Worm (Caenorhabditis elegans) whole organism, L1 larva: ENCODE data around the gene txdc-12.1.
A peak's percentile ranks its signal among the peaks of the same experiment; 100 is the strongest.

ENCODE experiments used
- C04F5.9 ChIP-seq: sonication (generic microtip); optimal IDR thresholded peaks from 2 replicates; lab custom pipeline; 2016; ENCODE audit warnings: missing genetic modification characterization, missing compliant biosample characterization
- aha-1 ChIP-seq: fragments of 150-350 bp; optimal IDR thresholded peaks from 2 replicates; lab custom pipeline; 2014; ENCODE audit warnings: missing biosample characterization, missing genetic modification characterization
- alr-1 ChIP-seq: fragments of 200-800 bp; sonication (Bioruptor generic); optimal IDR thresholded peaks from 2 replicates; lab custom pipeline; 2018; ENCODE audit warnings: borderline replicate concordance, mild to moderate bottlenecking, missing genetic modification characterization, missing compliant biosample characterization
- ceh-82 ChIP-seq, 3 experiments: fragments of 150-350 bp in 1 of 3; sonication (generic microtip) in 2 of 3; optimal IDR thresholded peaks; 2 replicates each; lab custom pipeline; 2014 to 2017; ENCODE audit warnings: missing biosample characterization in 3 of 3, missing genetic modification characterization in 3 of 3
- ceh-90 ChIP-seq: sonication (generic microtip); optimal IDR thresholded peaks from 2 replicates; lab custom pipeline; 2016; ENCODE audit warnings: missing genetic modification characterization, missing compliant biosample characterization
- efl-1 ChIP-seq, 4 experiments: fragments of 150-350 bp; optimal IDR thresholded peaks in 3 of 4; peaks in 1 of 4; 1 replicate in 1 of 4; 2 replicates in 3 of 4; lab custom pipeline; 2014; ENCODE audit warnings: missing biosample characterization in 2 of 4, missing genetic modification characterization in 2 of 4, missing genetic modification reagents in 2 of 4
- efl-3 ChIP-seq: fragments of 200-800 bp; sonication (Bioruptor generic); optimal IDR thresholded peaks from 2 replicates; lab custom pipeline; 2018; ENCODE audit warnings: mild to moderate bottlenecking, missing genetic modification characterization, missing compliant biosample characterization
- elt-2 ChIP-seq: sonication (generic microtip); optimal IDR thresholded peaks from 2 replicates; lab custom pipeline; 2016; ENCODE audit warnings: missing genetic modification characterization, mild to moderate bottlenecking, inconsistent platforms, missing compliant biosample characterization, missing genetic modification reagents
- fkh-10 ChIP-seq: sonication (generic microtip); optimal IDR thresholded peaks from 2 replicates; lab custom pipeline; 2017; ENCODE audit warnings: missing biosample characterization, missing genetic modification reagents, missing genetic modification characterization
- fkh-4 ChIP-seq: sonication (generic microtip); optimal IDR thresholded peaks from 2 replicates; lab custom pipeline; 2016; ENCODE audit warnings: missing compliant biosample characterization, missing genetic modification characterization, borderline replicate concordance
- fkh-8 ChIP-seq: sonication (generic microtip); optimal IDR thresholded peaks from 2 replicates; lab custom pipeline; 2016; ENCODE audit warnings: mild to moderate bottlenecking, missing genetic modification characterization, missing compliant biosample characterization
- hlh-4 ChIP-seq: sonication (generic microtip); optimal IDR thresholded peaks from 2 replicates; lab custom pipeline; 2016; ENCODE audit warnings: mild to moderate bottlenecking, missing genetic modification characterization, missing compliant biosample characterization
- hpl-2 ChIP-seq: fragments of 150-350 bp; optimal IDR thresholded peaks from 2 replicates; lab custom pipeline; 2014; ENCODE audit warnings: missing biosample characterization, missing genetic modification reagents, missing genetic modification characterization
- isw-1 ChIP-seq: fragments of 200-800 bp; sonication (Bioruptor generic); IDR thresholded peaks from 2 replicates; pipeline ENCODE4 v1.3.6; 2022; ENCODE audit warnings: missing genetic modification characterization, missing compliant biosample characterization
- jun-1 ChIP-seq: fragments of 150-350 bp; optimal IDR thresholded peaks from 2 replicates; lab custom pipeline; 2014; ENCODE audit warnings: missing biosample characterization, missing genetic modification reagents, missing genetic modification characterization
- lin-13 ChIP-seq: fragments of 150-350 bp; optimal IDR thresholded peaks from 2 replicates; lab custom pipeline; 2014; ENCODE audit warnings: missing biosample characterization, missing genetic modification reagents, missing genetic modification characterization
- lin-14 ChIP-seq: fragments of 200-800 bp; sonication (Bioruptor generic); optimal IDR thresholded peaks from 2 replicates; lab custom pipeline; 2018; ENCODE audit warnings: mild to moderate bottlenecking, missing genetic modification characterization, moderate library complexity, missing compliant biosample characterization
- lin-35 ChIP-seq, 2 experiments: fragments of 150-350 bp; optimal IDR thresholded peaks; 2 replicates each; lab custom pipeline; 2014; ENCODE audit warnings: missing biosample characterization in 2 of 2, missing genetic modification characterization in 2 of 2, missing genetic modification reagents in 2 of 2
- lsy-2 ChIP-seq, 2 experiments: fragments of 150-350 bp; optimal IDR thresholded peaks; 2 replicates each; lab custom pipeline; 2014; ENCODE audit warnings: missing biosample characterization in 2 of 2, missing genetic modification characterization in 2 of 2
- mab-9 ChIP-seq: fragments of 200-800 bp; sonication (Bioruptor generic); IDR thresholded peaks from 2 replicates; pipeline ENCODE4 v1.3.6; 2022; ENCODE audit warnings: missing genetic modification reagents, missing genetic modification characterization, missing compliant biosample characterization
- mef-2 ChIP-seq: fragments of 150-350 bp; optimal IDR thresholded peaks from 2 replicates; lab custom pipeline; 2014; ENCODE audit warnings: missing biosample characterization, missing genetic modification characterization
- nhr-12 ChIP-seq: sonication (generic microtip); optimal IDR thresholded peaks from 2 replicates; lab custom pipeline; 2017; ENCODE audit warnings: missing biosample characterization, missing genetic modification characterization
- nhr-20 ChIP-seq: sonication (generic microtip); optimal IDR thresholded peaks from 2 replicates; lab custom pipeline; 2016; ENCODE audit warnings: mild to moderate bottlenecking, missing genetic modification characterization, missing compliant biosample characterization
- nhr-237 ChIP-seq: fragments of 150-350 bp; optimal IDR thresholded peaks from 2 replicates; lab custom pipeline; 2014; ENCODE audit warnings: missing biosample characterization, missing genetic modification characterization
- nhr-71 ChIP-seq: sonication (generic microtip); optimal IDR thresholded peaks from 2 replicates; lab custom pipeline; 2016; ENCODE audit warnings: mild to moderate bottlenecking, missing genetic modification characterization, moderate library complexity, missing compliant biosample characterization
- nhr-84 ChIP-seq: sonication (generic microtip); optimal IDR thresholded peaks from 2 replicates; lab custom pipeline; 2017; ENCODE audit warnings: missing biosample characterization, missing genetic modification characterization
- nhr-85 ChIP-seq: sonication (generic microtip); peaks from one replicate; lab custom pipeline; 2016; ENCODE audit warnings: missing genetic modification characterization, inconsistent platforms, missing compliant biosample characterization
- nhr-90 ChIP-seq: sonication (generic microtip); optimal IDR thresholded peaks from 2 replicates; lab custom pipeline; 2016; ENCODE audit warnings: mild to moderate bottlenecking, missing genetic modification characterization, missing compliant biosample characterization; ENCODE audit not compliant: poor library complexity
- pax-3 ChIP-seq: fragments of 200-800 bp; sonication (Bioruptor generic); optimal IDR thresholded peaks from 2 replicates; lab custom pipeline; 2018; ENCODE audit warnings: mild to moderate bottlenecking, missing genetic modification characterization, moderate library complexity, missing compliant biosample characterization
- pqm-1 ChIP-seq: sonication (generic microtip); optimal IDR thresholded peaks from 3 replicates; lab custom pipeline; 2017; ENCODE audit warnings: missing biosample characterization, missing genetic modification characterization
- rnt-1 ChIP-seq: sonication (generic microtip); optimal IDR thresholded peaks from 2 replicates; lab custom pipeline; 2016; ENCODE audit warnings: mild to moderate bottlenecking, missing genetic modification characterization, moderate library complexity, missing compliant biosample characterization
- skn-1 ChIP-seq: fragments of 150-350 bp; optimal IDR thresholded peaks from 2 replicates; lab custom pipeline; 2014; ENCODE audit warnings: missing biosample characterization, missing genetic modification characterization
- snu-23 ChIP-seq: sonication (generic microtip); optimal IDR thresholded peaks from 2 replicates; lab custom pipeline; 2016; ENCODE audit warnings: missing genetic modification characterization, missing compliant biosample characterization
- sox-4 ChIP-seq: sonication (generic microtip); optimal IDR thresholded peaks from 2 replicates; lab custom pipeline; 2016; ENCODE audit warnings: missing genetic modification characterization, missing compliant biosample characterization
- sptf-1 ChIP-seq: fragments of 150-350 bp; optimal IDR thresholded peaks from 2 replicates; lab custom pipeline; 2014; ENCODE audit warnings: missing biosample characterization, missing genetic modification characterization
- tbx-2 ChIP-seq: sonication (generic microtip); optimal IDR thresholded peaks from 2 replicates; lab custom pipeline; 2016; ENCODE audit warnings: missing genetic modification characterization, missing compliant biosample characterization
- vab-15 ChIP-seq: sonication (generic microtip); optimal IDR thresholded peaks from 2 replicates; lab custom pipeline; 2017; ENCODE audit warnings: missing genotype, mild to moderate bottlenecking, missing genetic modification characterization, missing compliant biosample characterization
- xbp-1 ChIP-seq: sonication (generic microtip); optimal IDR thresholded peaks from 2 replicates; lab custom pipeline; 2016; ENCODE audit warnings: missing genetic modification characterization, missing compliant biosample characterization
- zag-1 ChIP-seq: fragments of 150-350 bp; optimal IDR thresholded peaks from 2 replicates; lab custom pipeline; 2014; ENCODE audit warnings: missing biosample characterization, missing genetic modification characterization
- ztf-11 ChIP-seq, 2 experiments: sonication (generic microtip); optimal IDR thresholded peaks; 2 replicates each; lab custom pipeline; 2016 to 2017; ENCODE audit warnings: missing genetic modification characterization in 2 of 2, missing biosample characterization in 1 of 2, missing compliant biosample characterization in 1 of 2

txdc-12.1 gene

DNA sequence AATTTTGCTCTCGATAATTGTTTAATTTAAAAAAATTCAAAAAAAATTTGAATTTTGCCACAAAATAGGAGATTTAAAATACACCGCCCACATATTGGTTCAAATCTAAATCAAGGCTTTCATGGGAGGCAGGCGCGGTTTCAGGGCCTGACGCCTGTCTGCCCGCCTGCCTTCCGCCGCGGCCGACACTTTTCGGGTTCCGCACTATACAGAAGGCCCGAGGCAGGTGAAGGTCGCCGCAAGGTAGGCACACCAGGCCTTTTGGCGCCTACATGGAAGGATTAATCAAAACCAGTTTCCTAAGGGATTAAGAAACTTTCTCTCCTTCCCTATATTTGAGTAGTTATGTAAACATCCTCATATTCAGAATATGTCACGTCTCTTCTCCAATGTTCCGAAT, 2.4 kb downstream of the txdc-12.1 start, which contains the start of gene Y57A10A.24:
Y57A10A.24 (plus strand) TSS at position 396 of the 400 bp plus-strand sequence.
- TF ChIP-seq lin-14 (GFP tag; lab: Kevin White, UChicago) (no peak), nhr-71 (no peak), efl-1 (optimal IDR thresholded peaks at IDR 0.05; lab: Kevin White, UChicago) (no peak), efl-1 (GFP tag; optimal IDR thresholded peaks at IDR 0.05 in 1 of 2; lab: Kevin White, UChicago) (peak in 1 of 2 experiments; percentile 4), nhr-12 (tag; lab: Kevin White, UChicago) (no peak)

DNA sequence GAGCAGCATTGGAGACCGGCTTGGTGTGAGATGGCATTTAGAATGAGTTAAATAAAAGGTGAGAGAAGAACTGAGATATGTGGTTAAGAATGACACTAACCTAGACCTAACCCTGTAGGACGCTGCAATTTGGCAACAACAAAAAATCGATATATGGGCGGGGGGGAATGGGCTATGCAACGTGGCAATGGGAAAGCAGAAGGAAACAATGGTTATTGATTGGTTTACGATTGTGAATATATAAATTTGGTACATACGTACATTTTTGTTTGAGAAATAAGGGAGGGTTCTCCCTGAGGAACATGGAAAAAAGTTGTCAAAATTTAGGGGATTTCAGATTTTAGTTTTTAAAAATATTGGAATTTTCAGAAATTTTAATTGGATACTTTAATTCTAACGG, 8.9 kb downstream of the txdc-12.1 start, which contains the start of gene tag-276:
tag-276 (minus strand) TSS at position 101 of the 400 bp plus-strand sequence.
- TF ChIP-seq nhr-90 (no peak), vab-15 (tag; lab: Kevin White, UChicago) (no peak), tbx-2 (no peak), mef-2 (tag; lab: Kevin White, UChicago) (no peak), rnt-1 (tag; lab: Kevin White, UChicago) (no peak), nhr-12 (tag; lab: Kevin White, UChicago) (no peak), fkh-10 (GFP tag; lab: Kevin White, UChicago) (no peak), ztf-11 (tag; optimal IDR thresholded peaks at IDR 0.05; lab: Kevin White, UChicago) (no peak), zag-1 (tag; lab: Kevin White, UChicago) (no peak), lin-13 (GFP tag; lab: Kevin White, UChicago) (no peak)

DNA sequence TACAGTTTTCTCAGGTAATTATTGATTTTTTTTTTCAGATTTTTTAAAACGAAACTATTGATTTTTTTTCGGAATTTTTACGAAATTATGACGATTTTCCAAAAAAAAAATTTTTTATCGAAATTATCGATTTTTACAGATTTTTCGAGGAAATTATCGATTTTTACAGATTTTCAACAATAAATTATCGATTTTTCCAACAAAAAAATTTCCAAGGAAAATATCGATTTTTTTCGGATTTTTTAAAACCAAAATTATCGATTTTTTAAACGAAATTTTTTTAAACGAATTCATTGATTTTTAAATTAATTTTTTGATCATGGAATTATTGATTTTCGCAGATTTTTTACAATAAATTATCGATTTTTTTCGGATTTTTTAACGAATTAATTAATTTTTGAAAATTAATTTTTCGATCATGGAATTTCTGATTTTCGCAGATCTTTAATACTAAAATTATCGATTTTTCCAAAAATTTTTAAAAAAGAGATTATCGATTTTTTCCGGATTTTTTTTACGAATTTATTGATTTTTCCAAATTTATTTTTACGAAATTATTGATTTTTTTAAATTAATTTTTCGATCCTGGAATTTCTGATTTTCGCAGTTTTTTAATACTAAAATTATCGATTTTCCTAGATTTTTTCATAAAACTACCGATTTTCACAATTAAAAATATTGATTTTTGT, 15.5 kb downstream of the txdc-12.1 start:
- TF ChIP-seq nhr-20 (tag; lab: Kevin White, UChicago) (no peak), C04F5.9 (tag; lab: Kevin White, UChicago) (no peak), pax-3 (tag; lab: Kevin White, UChicago) (no peak), elt-2 (tag; lab: Kevin White, UChicago) (no peak), ceh-90 (tag; lab: Kevin White, UChicago) (no peak), fkh-4 (tag; lab: Kevin White, UChicago) (no peak), nhr-85 (no peak), hlh-4 (tag; lab: Kevin White, UChicago) (no peak), efl-3 (no peak), isw-1 (GFP tag; lab: Robert Waterston, UW) (no peak), xbp-1 (tag; lab: Kevin White, UChicago) (no peak), nhr-84 (no peak), sox-4 (tag; lab: Kevin White, UChicago) (no peak), nhr-90 (no peak), ceh-82 (tag; optimal IDR thresholded peaks at IDR 0.05; lab: Kevin White, UChicago) (no peak), hpl-2 (no peak), lin-13 (GFP tag; lab: Kevin White, UChicago) (no peak), snu-23 (GFP tag; lab: Kevin White, UChicago) (no peak)

DNA sequence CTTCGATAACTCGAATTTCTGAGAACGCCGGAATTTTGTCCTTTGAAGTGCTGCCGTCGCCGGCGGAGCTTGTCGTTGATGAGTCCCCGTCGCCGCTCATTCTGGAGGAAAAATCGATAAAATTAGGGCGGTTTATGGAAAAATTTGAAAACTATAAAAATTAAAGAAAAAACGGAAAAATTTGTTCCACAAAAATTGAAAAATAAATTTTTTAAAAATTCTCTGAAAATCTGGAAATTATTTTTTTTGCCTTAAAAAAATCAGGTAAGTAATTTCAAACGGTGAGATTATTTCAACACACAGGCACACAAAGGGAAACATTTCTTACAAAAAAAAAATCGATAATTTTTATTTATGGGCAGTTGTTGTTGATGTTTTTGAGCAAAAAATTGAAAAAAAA, 16.3 kb downstream of the txdc-12.1 start, which contains the start of gene parn-2:
parn-2 (minus strand) TSS at position 101 of the 400 bp plus-strand sequence.
- TF ChIP-seq jun-1 (tag; lab: Kevin White, UChicago) (no peak), nhr-237 (no peak), fkh-4 (tag; lab: Kevin White, UChicago) (no peak), lsy-2 (tag; optimal IDR thresholded peaks at IDR 0.05; lab: Kevin White, UChicago) (no peak), mab-9 (GFP tag; lab: Robert Waterston, UW) (no peak), lin-35 (GFP tag; optimal IDR thresholded peaks at IDR 0.05; lab: Kevin White, UChicago) (no peak), alr-1 (no peak), sox-4 (tag; lab: Kevin White, UChicago) (no peak), aha-1 (tag; lab: Kevin White, UChicago) (no peak), pax-3 (tag; lab: Kevin White, UChicago) (no peak), hlh-4 (tag; lab: Kevin White, UChicago) (no peak), pqm-1 (tag; lab: Kevin White, UChicago) (no peak), sptf-1 (no peak), fkh-8 (tag; lab: Kevin White, UChicago) (no peak), skn-1 (no peak)
